Worm (Caenorhabditis elegans) whole organism, young adult: ENCODE measurements around the gene clec-156.

Experiments used
- Y67H2A.10 ChIP-seq: fragments of 200-800 bp; sonication (Bioruptor generic); conservative IDR thresholded peaks from 2 replicates; pipeline ENCODE4 v1.3.6; 2022; ENCODE audit warnings: missing genetic modification reagents, missing genetic modification characterization, missing compliant biosample characterization
- Y79H2A.3 ChIP-seq: fragments of 200-800 bp; sonication (Bioruptor generic); conservative IDR thresholded peaks from 2 replicates; pipeline ENCODE4 v1.3.6; 2022; ENCODE audit warnings: missing genetic modification reagents, missing genetic modification characterization, missing compliant biosample characterization
- ama-1 ChIP-seq, 3 experiments: fragments of 150-350 bp in 1 of 3; sonication (generic microtip) in 2 of 3; optimal IDR thresholded peaks; 2 replicates each; lab custom pipeline; 2014 to 2018; ENCODE audit warnings: missing biosample characterization in 2 of 3, missing genetic modification characterization in 2 of 3, missing genetic modification reagents in 2 of 3
- ceh-91 ChIP-seq: fragments of 200-800 bp; sonication (Bioruptor generic); IDR thresholded peaks from 2 replicates; pipeline ENCODE4 v1.3.6; 2022; ENCODE audit warnings: missing genetic modification reagents, missing genetic modification characterization, missing compliant biosample characterization
- let-526 ChIP-seq: fragments of 200-800 bp; sonication (Bioruptor generic); IDR thresholded peaks from 2 replicates; pipeline ENCODE4 v1.3.6; 2022; ENCODE audit warnings: missing genetic modification reagents, missing genetic modification characterization, missing compliant biosample characterization
- pha-4 ChIP-seq: fragments of 150-350 bp; sonication (generic microtip); optimal IDR thresholded peaks from 2 replicates; lab custom pipeline; 2014; ENCODE audit warnings: missing biosample characterization, missing genetic modification reagents, missing genetic modification characterization
- unc-130 ChIP-seq: sonication (generic microtip); optimal IDR thresholded peaks from 2 replicates; lab custom pipeline; 2016; ENCODE audit warnings: missing genetic modification reagents, missing genetic modification characterization, missing compliant biosample characterization
- ztf-26 ChIP-seq: sonication (generic microtip); optimal IDR thresholded peaks from 2 replicates; lab custom pipeline; 2017; ENCODE audit warnings: missing genetic modification characterization, missing compliant biosample characterization
- ztf-3 ChIP-seq: fragments of 200-800 bp; sonication (Bioruptor generic); optimal IDR thresholded peaks from 2 replicates; lab custom pipeline; 2018; ENCODE audit warnings: mild to moderate bottlenecking, missing genetic modification characterization, missing compliant biosample characterization

ce11 chrIII:4883429-4883828 is 41.4 kb upstream of the clec-156 start, which contains the start of gene clec-5:
- TF ChIP-seq unc-130 (no peak), Y67H2A.10 (GFP tag; lab: Robert Waterston, UW) (no peak), let-526 (GFP tag; lab: Robert Waterston, UW) (no peak), pha-4 (no peak), ztf-3 (GFP tag; lab: Kevin White, UChicago) (no peak), ceh-91 (GFP tag; lab: Robert Waterston, UW) (no peak), ama-1 (optimal IDR thresholded peaks at IDR 0.05; lab: Kevin White, UChicago) (no peak), ama-1 (GFP tag; optimal IDR thresholded peaks at IDR 0.05; lab: Kevin White, UChicago) (no peak), ztf-26 (no peak), Y79H2A.3 (GFP tag; lab: Robert Waterston, UW) (no peak)
